Fruit fly (Drosophila melanogaster) whole organism, prepupa: ENCODE results near the gene CG8476.

Experiments used
- Blimp-1 ChIP-seq: fragments of 200-800 bp; sonication (Bioruptor generic); optimal IDR thresholded peaks from 3 replicates; lab custom pipeline; 2017; ENCODE audit warnings: missing biosample characterization, missing genetic modification characterization, mild to moderate bottlenecking, moderate library complexity, missing genetic modification reagents
- CG10669 ChIP-seq: fragments of 200-800 bp; sonication (Bioruptor generic); optimal IDR thresholded peaks from 3 replicates; lab custom pipeline; 2018; ENCODE audit warnings: missing biosample characterization, mild to moderate bottlenecking, missing genetic modification characterization, moderate library complexity
- CG11762 ChIP-seq: fragments of 200-800 bp; sonication (Bioruptor generic); optimal IDR thresholded peaks from 3 replicates; lab custom pipeline; 2016; ENCODE audit warnings: missing biosample characterization, missing genetic modification characterization; ENCODE audit not compliant: insufficient read depth
- CG15336 ChIP-seq: fragments of 200-800 bp; sonication (Bioruptor generic); IDR thresholded peaks from 2 replicates; pipeline ENCODE4 v1.3.6; 2022; ENCODE audit warnings: missing biosample characterization, missing genetic modification characterization
- CG1621 ChIP-seq: fragments of 200-800 bp; sonication (Bioruptor generic); optimal IDR thresholded peaks from 3 replicates; lab custom pipeline; 2018; ENCODE audit warnings: missing biosample characterization, mild to moderate bottlenecking, missing genetic modification characterization
- CG4318 ChIP-seq: fragments of 200-800 bp; sonication (Bioruptor generic); optimal IDR thresholded peaks from 3 replicates; lab custom pipeline; 2017; ENCODE audit warnings: missing biosample characterization, mild to moderate bottlenecking, missing genetic modification characterization
- CG6163 ChIP-seq: fragments of 200-800 bp; sonication (Bioruptor generic); IDR thresholded peaks from 3 replicates; pipeline ENCODE4 v1.3.6; 2022; ENCODE audit warnings: missing biosample characterization, missing genetic modification characterization
- CG6854 ChIP-seq: fragments of 200-800 bp; sonication (Bioruptor generic); optimal IDR thresholded peaks from 2 replicates; lab custom pipeline; 2017; ENCODE audit warnings: missing biosample characterization, mild to moderate bottlenecking, missing genetic modification characterization
- CG8119 ChIP-seq: fragments of 200-800 bp; sonication (Bioruptor generic); IDR thresholded peaks from 3 replicates; pipeline ENCODE4 v1.3.6; 2022; ENCODE audit warnings: missing biosample characterization, missing genetic modification characterization
- CG8319 ChIP-seq: fragments of 200-800 bp; sonication (Bioruptor generic); optimal IDR thresholded peaks from 3 replicates; lab custom pipeline; 2016; ENCODE audit warnings: missing biosample characterization, missing genetic modification characterization
- CG8632 ChIP-seq: fragments of 200-800 bp; sonication (Bioruptor generic); optimal IDR thresholded peaks from 3 replicates; lab custom pipeline; 2016; ENCODE audit warnings: missing biosample characterization, missing genetic modification characterization
- CG9139 ChIP-seq: fragments of 200-800 bp; sonication (Bioruptor generic); optimal IDR thresholded peaks from 3 replicates; lab custom pipeline; 2017; ENCODE audit warnings: missing biosample characterization, mild to moderate bottlenecking, missing genetic modification characterization
- Eip75B ChIP-seq: fragments of 200-800 bp; sonication (Bioruptor generic); optimal IDR thresholded peaks from 3 replicates; lab custom pipeline; 2016; ENCODE audit warnings: missing biosample characterization, missing genetic modification characterization
- Ets21C ChIP-seq: fragments of 200-800 bp; sonication (Bioruptor generic); optimal IDR thresholded peaks from 3 replicates; lab custom pipeline; 2016; ENCODE audit warnings: missing biosample characterization, missing genetic modification characterization
- Ets96B ChIP-seq: fragments of 200-800 bp; optimal IDR thresholded peaks from 2 replicates; lab custom pipeline; 2019; ENCODE audit warnings: missing biosample characterization, mild to moderate bottlenecking, missing genetic modification characterization, moderate library complexity
- Hr38 ChIP-seq: sonication (Bioruptor generic); optimal IDR thresholded peaks from 2 replicates; lab custom pipeline; 2016; ENCODE audit warnings: missing biosample characterization, missing genetic modification characterization
- Hr39 ChIP-seq: fragments of 200-800 bp; sonication (Bioruptor generic); optimal IDR thresholded peaks from 2 replicates; lab custom pipeline; 2016; ENCODE audit warnings: missing biosample characterization, missing genetic modification characterization
- Met ChIP-seq: fragments of 200-800 bp; sonication (Bioruptor generic); optimal IDR thresholded peaks from 3 replicates; lab custom pipeline; 2016; ENCODE audit warnings: missing biosample characterization, missing genetic modification characterization
- OdsH ChIP-seq: fragments of 200-800 bp; sonication (Bioruptor generic); optimal IDR thresholded peaks from 3 replicates; lab custom pipeline; 2016; ENCODE audit warnings: missing biosample characterization, missing genetic modification characterization
- Sox15 ChIP-seq: fragments of 200-800 bp; sonication (Bioruptor generic); optimal IDR thresholded peaks from 3 replicates; lab custom pipeline; 2016; ENCODE audit warnings: missing biosample characterization, missing genetic modification characterization
- acj6 ChIP-seq: fragments of 200-800 bp; sonication (Bioruptor generic); optimal IDR thresholded peaks from 3 replicates; lab custom pipeline; 2016; ENCODE audit warnings: missing biosample characterization, missing genetic modification characterization
- cyc ChIP-seq: fragments of 200-800 bp; sonication (Bioruptor generic); optimal IDR thresholded peaks from 3 replicates; lab custom pipeline; 2016; ENCODE audit warnings: missing biosample characterization, missing genetic modification characterization
- dac ChIP-seq: fragments of 200-800 bp; sonication (Bioruptor generic); optimal IDR thresholded peaks from 2 replicates; lab custom pipeline; 2017; ENCODE audit warnings: missing biosample characterization, mild to moderate bottlenecking, missing genetic modification characterization
- dsx ChIP-seq: fragments of 200-800 bp; optimal IDR thresholded peaks from 3 replicates; lab custom pipeline; 2019; ENCODE audit warnings: missing biosample characterization, mild to moderate bottlenecking, missing genetic modification characterization, moderate library complexity; ENCODE audit not compliant: poor library complexity, severe bottlenecking
- eg ChIP-seq: fragments of 200-800 bp; sonication (Bioruptor generic); IDR thresholded peaks from 3 replicates; pipeline ENCODE4 v1.3.6; 2022; ENCODE audit warnings: missing biosample characterization, missing genetic modification characterization
- esn ChIP-seq: fragments of 200-800 bp; sonication (Bioruptor generic); optimal IDR thresholded peaks from 2 replicates; lab custom pipeline; 2016; ENCODE audit warnings: missing biosample characterization, mild to moderate bottlenecking, missing genetic modification characterization, moderate library complexity
- fd59A ChIP-seq: fragments of 200-800 bp; sonication (Bioruptor generic); optimal IDR thresholded peaks from 2 replicates; lab custom pipeline; 2017; ENCODE audit warnings: missing biosample characterization, mild to moderate bottlenecking, missing genetic modification characterization, missing genetic modification reagents
- fkh ChIP-seq: fragments of 200-800 bp; sonication (Bioruptor generic); optimal IDR thresholded peaks from 3 replicates; lab custom pipeline; 2017; ENCODE audit warnings: missing biosample characterization, mild to moderate bottlenecking, missing genetic modification characterization, moderate library complexity
- net ChIP-seq: fragments of 200-800 bp; sonication (Bioruptor generic); optimal IDR thresholded peaks from 3 replicates; lab custom pipeline; 2016; ENCODE audit warnings: missing biosample characterization, missing genetic modification characterization
- salr ChIP-seq, 2 experiments: fragments of 200-800 bp; sonication (Bioruptor generic); optimal IDR thresholded peaks; 3 replicates each; lab custom pipeline; 2016 to 2018; ENCODE audit warnings: missing biosample characterization in 2 of 2, missing genetic modification characterization in 2 of 2, mild to moderate bottlenecking in 1 of 2
- spab ChIP-seq: fragments of 200-800 bp; sonication (Bioruptor generic); optimal IDR thresholded peaks from 2 replicates; lab custom pipeline; 2017; ENCODE audit warnings: missing biosample characterization, mild to moderate bottlenecking, missing genetic modification characterization, missing genetic modification reagents
- topi ChIP-seq: fragments of 200-800 bp; sonication (Bioruptor generic); optimal IDR thresholded peaks from 3 replicates; lab custom pipeline; 2016; ENCODE audit warnings: missing biosample characterization, missing genetic modification characterization
- vri ChIP-seq: fragments of 200-800 bp; sonication (Bioruptor generic); optimal IDR thresholded peaks from 3 replicates; lab custom pipeline; 2016; ENCODE audit warnings: missing biosample characterization, mild to moderate bottlenecking, missing genetic modification characterization

CG8476 gene

dm6 chr3R:13215100-13215499 is 5.3 kb downstream of the CG8476 start (continued):
- TF ChIP-seq CG8319 (GFP tag; lab: Kevin White, UChicago) = peak; percentile 17
- no peak for TF ChIP-seq CG4318 (GFP tag; lab: Kevin White, UChicago)
- no peak for TF ChIP-seq Hr38 (GFP tag; lab: Kevin White, UChicago)
- TF ChIP-seq spab (GFP tag; lab: Kevin White, UChicago) = peak; percentile 51
- TF ChIP-seq cyc (GFP tag; lab: Kevin White, UChicago) = peak; percentile 25
- TF ChIP-seq CG6854 (GFP tag; lab: Kevin White, UChicago) = no peak
- peak; percentile 61 for TF ChIP-seq Ets96B (tag; lab: Kevin White, UChicago)
- no peak for TF ChIP-seq dac (GFP tag; lab: Kevin White, UChicago)
- TF ChIP-seq topi (GFP tag; lab: Kevin White, UChicago) = peak; percentile 27
- TF ChIP-seq vri (GFP tag; lab: Kevin White, UChicago) = no peak

- TF ChIP-seq fkh (GFP tag; lab: Kevin White, UChicago) (peak; percentile 4), Ets96B (tag; lab: Kevin White, UChicago) (no peak)
These were observed 6.0 kb downstream of the CG8476 start, which contains the start of gene CG8483 for dm6 chr3R:13214347-13214746. TSS of gene CG8483 (minus strand) at chr3R:13214465.

- TF ChIP-seq fd59A (GFP tag; lab: Kevin White, UChicago) (no peak), Met (GFP tag; lab: Kevin White, UChicago) (no peak), eg (GFP tag; lab: Robert Waterston, UW) (no peak)
- TF ChIP-seq, all 60 proteins: peak for 0
These were observed 11.9 kb downstream of the CG8476 start for dm6 chr3R:13208451-13208850.

- TF ChIP-seq dsx (GFP tag; lab: Kevin White, UChicago) (no peak), OdsH (no peak), CG11762 (no peak), CG15336 (GFP tag; lab: Robert Waterston, UW) (no peak), Met (GFP tag; lab: Kevin White, UChicago) (no peak), Sox15 (GFP tag; lab: Kevin White, UChicago) (no peak), acj6 (GFP tag; lab: Kevin White, UChicago) (no peak), CG8119 (GFP tag; lab: Robert Waterston, UW) (no peak), CG1621 (no peak), esn (GFP tag; lab: Kevin White, UChicago) (no peak), Blimp-1 (no peak), Eip75B (GFP tag; lab: Kevin White, UChicago) (no peak), topi (GFP tag; lab: Kevin White, UChicago) (no peak), CG8632 (GFP tag; lab: Kevin White, UChicago) (no peak), salr (GFP tag; optimal IDR thresholded peaks at IDR 0.05; lab: Kevin White, UChicago) (no peak)
These were observed 20.0 kb downstream of the CG8476 start for dm6 chr3R:13200402-13200801.

- TF ChIP-seq CG4318 (GFP tag; lab: Kevin White, UChicago) = no peak
- TF ChIP-seq CG6163 (GFP tag; lab: Robert Waterston, UW) = no peak
- no peak for TF ChIP-seq topi (GFP tag; lab: Kevin White, UChicago)
These were observed 29.1 kb downstream of the CG8476 start, which contains the start of gene CG8141 for dm6 chr3R:13191299-13191698. TSS of gene CG8141 (plus strand) at chr3R:13191599.

dm6 chr3R:13188219-13188618 is 32.2 kb downstream of the CG8476 start, which contains the start of gene CG14380:
TSS of gene CG14380 (plus strand) at chr3R:13188519.
- TF ChIP-seq Eip75B (GFP tag; lab: Kevin White, UChicago) (no peak), net (GFP tag; lab: Kevin White, UChicago) (no peak), CG6854 (GFP tag; lab: Kevin White, UChicago) (no peak), Ets21C (no peak), CG10669 (GFP tag; lab: Kevin White, UChicago) (no peak), Hr39 (GFP tag; lab: Kevin White, UChicago) (no peak), CG9139 (GFP tag; lab: Kevin White, UChicago) (no peak), Hr38 (GFP tag; lab: Kevin White, UChicago) (no peak), fkh (GFP tag; lab: Kevin White, UChicago) (no peak)
